Worm (Caenorhabditis elegans): Measurements from ENCODE around the gene ubxn-2.

DNA sequence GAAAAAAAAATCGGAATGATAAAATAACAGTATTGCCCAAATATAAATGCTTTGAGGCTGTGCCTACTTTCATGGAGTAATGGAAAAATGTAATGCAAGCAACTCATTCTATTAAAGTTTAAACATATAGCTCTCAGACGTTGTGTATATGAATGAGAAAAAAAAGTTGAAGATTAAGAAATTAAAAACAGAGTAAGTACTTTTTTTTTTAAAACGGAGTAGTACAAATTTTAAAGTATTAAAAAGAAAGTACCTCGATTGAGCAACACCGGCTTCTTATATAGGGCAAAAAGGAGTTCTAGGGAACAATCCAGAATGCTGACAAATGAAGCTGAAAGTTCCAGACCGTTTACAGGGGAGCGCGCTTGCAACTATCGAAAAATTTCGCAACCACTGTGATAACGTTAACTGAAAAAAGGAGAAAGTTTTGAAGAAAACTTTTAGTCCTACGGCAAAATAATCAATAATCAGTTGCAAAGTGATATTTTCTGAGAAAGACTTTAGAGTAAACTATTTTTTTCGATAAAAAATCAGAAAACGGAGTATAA, 14.4 kb downstream of the ubxn-2 start:
- TF ChIP-seq nhr-28 (tag; optimal IDR thresholded peaks at IDR 0.05), result no peak
- TF ChIP-seq nhr-2 (tag; optimal IDR thresholded peaks at IDR 0.05), result no peak
- TF ChIP-seq nhr-237 (tag; optimal IDR thresholded peaks at IDR 0.05), result no peak
- no peak for TF ChIP-seq elt-3 (tag; optimal IDR thresholded peaks at IDR 0.05)
- TF ChIP-seq snpc-4 (tag; optimal IDR thresholded peaks at IDR 0.05), result no peak

Data from whole organism, mixed stage, embryonic.